Worm (Caenorhabditis elegans): ENCODE data around the gene str-101.
"Not testable (repeated sequence)": the region's sequence is repeated elsewhere in the genome, so short reads cannot be mapped to it uniquely, and the experiment has no call there.

DNA sequence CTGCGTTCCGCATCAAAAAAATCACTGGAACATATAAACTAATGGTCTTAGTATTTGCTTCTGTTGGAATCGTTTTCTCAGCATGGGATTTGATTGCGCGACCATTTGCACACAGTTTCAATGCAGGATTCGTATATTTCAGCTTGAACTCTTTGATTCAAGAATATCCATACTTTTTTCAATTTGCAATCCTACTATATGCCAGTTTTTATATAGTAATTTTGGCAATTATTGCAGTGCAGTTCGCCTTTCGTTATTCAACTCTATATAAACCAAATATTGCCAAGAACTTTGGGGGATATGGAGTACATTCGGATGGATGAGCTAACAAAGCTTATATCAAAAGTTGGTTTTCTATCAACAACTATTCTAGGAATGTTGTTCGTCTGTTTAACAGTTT, 41.1 kb upstream of the str-101 start, which contains the start of gene str-5:
- not testable (repeated sequence) for TF ChIP-seq pha-4 (tag; optimal IDR thresholded peaks at IDR 0.05); lin-13 (tag; optimal IDR thresholded peaks at IDR 0.05); snpc-4 (tag; optimal IDR thresholded peaks at IDR 0.05); nhr-12 (tag; optimal IDR thresholded peaks at IDR 0.05); nhr-237 (tag; optimal IDR thresholded peaks at IDR 0.05); ztf-11 (tag; optimal IDR thresholded peaks at IDR 0.05); ham-2 (GFP tag; optimal IDR thresholded peaks at IDR 0.05); ces-1 (GFP tag; optimal IDR thresholded peaks at IDR 0.05); unc-62 (GFP tag; optimal IDR thresholded peaks at IDR 0.05); zip-8 (tag; optimal IDR thresholded peaks at IDR 0.05)

Measured in whole organism, mixed stage, embryonic.